Fruit fly (Drosophila melanogaster): Measurements from ENCODE around the gene U2af38.
A peak's percentile ranks its signal among the peaks of the same experiment; 100 is the strongest.

The U2af38 gene

dm6 chr2L:286421-286820 is 8.1 kb downstream of the U2af38 start (continued):
- TF ChIP-seq btn (GFP tag; optimal IDR thresholded peaks at IDR 0.05) (peak; percentile 29), CG33213 (GFP tag; optimal IDR thresholded peaks at IDR 0.05) (peak; percentile 44), Myb (GFP tag; optimal IDR thresholded peaks at IDR 0.05) (peak; percentile 46), CG11696 (GFP tag; IDR thresholded peaks at IDR 0.05) (no peak), C15 (GFP tag; IDR thresholded peaks at IDR 0.05) (0 out of 3 replicates have a peak, but pooled peaks have one; percentile 41), CG34422 (GFP tag; IDR thresholded peaks at IDR 0.05) (peak; percentile 65), Gug (GFP tag; IDR thresholded peaks at IDR 0.05) (peak; percentile 84; the same call in 3 of the 4 replicates), shn (GFP tag; optimal IDR thresholded peaks at IDR 0.05) (peak; percentile 41), salm (tag; optimal IDR thresholded peaks at IDR 0.05) (no peak), CG30431 (GFP tag; optimal IDR thresholded peaks at IDR 0.05) (no peak), CG11695 (GFP tag; IDR thresholded peaks at IDR 0.05) (peak; percentile 62; the same call in 1 of the 3 replicates), Optix (GFP tag; IDR thresholded peaks at IDR 0.05) (peak; percentile 75), stwl (tag; optimal IDR thresholded peaks at IDR 0.05) (no peak), ind (GFP tag; optimal IDR thresholded peaks at IDR 0.05) (peak; percentile 78), gro (GFP tag; optimal IDR thresholded peaks at IDR 0.05) (peak; percentile 78), CG10462 (GFP tag; optimal IDR thresholded peaks at IDR 0.05) (no peak), cas (GFP tag; IDR thresholded peaks at IDR 0.05) (peak; percentile 58; the same call in 1 of the 2 replicates), CG6854 (GFP tag; optimal IDR thresholded peaks at IDR 0.05) (peak; percentile 55), Vsx1 (GFP tag; optimal IDR thresholded peaks at IDR 0.05) (peak; percentile 45), br (optimal IDR thresholded peaks at IDR 0.05) (no peak), disco-r (GFP tag; optimal IDR thresholded peaks at IDR 0.05) (no peak), H15 (GFP tag; IDR thresholded peaks at IDR 0.05) (peak; percentile 62; the same call in 2 of the 3 replicates), kni (GFP tag; optimal IDR thresholded peaks at IDR 0.05) (no peak), grau (tag; optimal IDR thresholded peaks at IDR 0.05) (peak; percentile 98), CG1603 (tag; optimal IDR thresholded peaks at IDR 0.05) (peak; percentile 57), Stat92E (GFP tag; optimal IDR thresholded peaks at IDR 0.05) (no peak), CG34224 (GFP tag; IDR thresholded peaks at IDR 0.05; ENCODE audit: partially characterized antibody) (0 out of 3 replicates have a peak, but pooled peaks have one; percentile 25), CG1529 (GFP tag; optimal IDR thresholded peaks at IDR 0.05) (no peak), Xrp1 (GFP tag; IDR thresholded peaks at IDR 0.05) (peak; percentile 67), Bgb (GFP tag; IDR thresholded peaks at IDR 0.05; ENCODE audit: partially characterized antibody) (no peak), vnd (GFP tag; IDR thresholded peaks at IDR 0.05; ENCODE audit: partially characterized antibody) (no peak), Dll (GFP tag; IDR thresholded peaks at IDR 0.05; ENCODE audit: partially characterized antibody) (no peak), Sry-β (GFP tag; optimal IDR thresholded peaks at IDR 0.05) (no peak), mld (GFP tag; IDR thresholded peaks at IDR 0.05; ENCODE audit: partially characterized antibody) (no peak), ro (GFP tag; IDR thresholded peaks at IDR 0.05) (no peak), CG17568 (GFP tag; optimal IDR thresholded peaks at IDR 0.05) (peak; percentile 37), CG4404 (GFP tag; IDR thresholded peaks at IDR 0.05) (no peak), CG16815 (GFP tag; optimal IDR thresholded peaks at IDR 0.05) (no peak), vvl (GFP tag; IDR thresholded peaks at IDR 0.05) (peak; percentile 84), hbn (GFP tag; IDR thresholded peaks at IDR 0.05; ENCODE audit: partially characterized antibody) (no peak), NC2α (GFP tag; optimal IDR thresholded peaks at IDR 0.05) (peak; percentile 26), ham (GFP tag; IDR thresholded peaks at IDR 0.05) (no peak; the same call in 1 of the 2 replicates), CG4282 (GFP tag; optimal IDR thresholded peaks at IDR 0.05) (no peak), CG1024 (GFP tag; IDR thresholded peaks at IDR 0.05) (no peak), CG4360 (GFP tag; IDR thresholded peaks at IDR 0.05) (peak; percentile 44; the same call in 1 of the 2 replicates), Hey (tag; optimal IDR thresholded peaks at IDR 0.05) (no peak), CG12104 (GFP tag; optimal IDR thresholded peaks at IDR 0.05) (peak; percentile 13), CG16813 (GFP tag; IDR thresholded peaks at IDR 0.05; ENCODE audit: partially characterized antibody) (no peak), CG9215 (GFP tag; IDR thresholded peaks at IDR 0.05) (0 out of 2 replicates have a peak, but pooled peaks have one; percentile 36), chinmo (GFP tag; IDR thresholded peaks at IDR 0.05; ENCODE audit: partially characterized antibody) (no peak; the same call in 3 of the 4 replicates), Dek (tag; optimal IDR thresholded peaks at IDR 0.05) (peak; percentile 63)
